Worm (Caenorhabditis elegans): ENCODE data around the gene trap-4.

Gene trap-4

ce11 chrIII:11923586-11923985 lies 3.1 kb downstream of the trap-4 start, which contains the start of gene nft-1:
Gene nft-1 (plus strand): TSS chrIII:11923886.
- TF ChIP-seq elt-3 (tag; optimal IDR thresholded peaks at IDR 0.05): no peak

- no peak for TF ChIP-seq elt-1 (tag; optimal IDR thresholded peaks at IDR 0.05)
- TF ChIP-seq R02D3.7 (tag; optimal IDR thresholded peaks at IDR 0.05): no peak
- no peak for TF ChIP-seq ceh-82 (tag; optimal IDR thresholded peaks at IDR 0.05)
- TF ChIP-seq mbf-1 (tag; optimal IDR thresholded peaks at IDR 0.05): no peak
- TF ChIP-seq lsy-2 (tag; optimal IDR thresholded peaks at IDR 0.05): no peak
- TF ChIP-seq alr-1 (tag; optimal IDR thresholded peaks at IDR 0.05): no peak
- TF ChIP-seq nhr-237 (tag; optimal IDR thresholded peaks at IDR 0.05): no peak
- no peak for TF ChIP-seq skn-1 (tag; optimal IDR thresholded peaks at IDR 0.05)
- no peak for TF ChIP-seq elt-3 (tag; optimal IDR thresholded peaks at IDR 0.05)
- no peak for TF ChIP-seq crh-2 (tag; optimal IDR thresholded peaks at IDR 0.05)
- no peak for TF ChIP-seq C34F6.9 (tag; optimal IDR thresholded peaks at IDR 0.05)
These were observed 10.4 kb downstream of the trap-4 start for ce11 chrIII:11930899-11931298.

- TF ChIP-seq mab-5 (tag; optimal IDR thresholded peaks at IDR 0.05): no peak
- TF ChIP-seq Y55F3AM.14 (GFP tag; optimal IDR thresholded peaks at IDR 0.05): no peak
- no peak for TF ChIP-seq peb-1 (tag; optimal IDR thresholded peaks at IDR 0.05)
- TF ChIP-seq aly-2 (tag; optimal IDR thresholded peaks at IDR 0.05): no peak
- TF ChIP-seq sma-9 (GFP tag; optimal IDR thresholded peaks at IDR 0.05): no peak
- TF ChIP-seq sma-9 (tag; optimal IDR thresholded peaks at IDR 0.05): no peak
These were observed 11.4 kb downstream of the trap-4 start for ce11 chrIII:11931960-11932359.

- TF ChIP-seq R02D3.7 (tag; optimal IDR thresholded peaks at IDR 0.05) (no peak), lin-11 (tag; optimal IDR thresholded peaks at IDR 0.05) (no peak)
These were observed 13.0 kb downstream of the trap-4 start, which contains the start of gene dolk-1 for ce11 chrIII:11933539-11933938. Gene dolk-1 (minus strand): TSS chrIII:11933639.

- TF ChIP-seq lsy-2 (tag; optimal IDR thresholded peaks at IDR 0.05) (peak in 1 of 2 experiments; percentile 9), nhr-21 (tag; optimal IDR thresholded peaks at IDR 0.05) (peak; percentile 8), ztf-4 (tag; optimal IDR thresholded peaks at IDR 0.05) (no peak), nhr-25 (tag; optimal IDR thresholded peaks at IDR 0.05) (no peak), nhr-77 (tag; optimal IDR thresholded peaks at IDR 0.05) (no peak), nhr-237 (tag; optimal IDR thresholded peaks at IDR 0.05) (no peak), F13H6.1 (tag; optimal IDR thresholded peaks at IDR 0.05) (peak; percentile 7), ceh-82 (tag; optimal IDR thresholded peaks at IDR 0.05) (no peak), aly-2 (tag; optimal IDR thresholded peaks at IDR 0.05) (no peak), mab-5 (tag; optimal IDR thresholded peaks at IDR 0.05) (no peak), skn-1 (tag; optimal IDR thresholded peaks at IDR 0.05) (no peak), ama-1 (optimal IDR thresholded peaks at IDR 0.05) (no peak), nhr-23 (tag; optimal IDR thresholded peaks at IDR 0.05) (no peak), unc-39 (tag; optimal IDR thresholded peaks at IDR 0.05) (no peak), C34F6.9 (tag; optimal IDR thresholded peaks at IDR 0.05) (peak; percentile 14), mdl-1 (tag; optimal IDR thresholded peaks at IDR 0.05) (peak in 1 of 2 experiments; percentile 2), sma-9 (GFP tag; optimal IDR thresholded peaks at IDR 0.05) (peak; percentile 31), sma-9 (tag; optimal IDR thresholded peaks at IDR 0.05) (no peak), ceh-16 (tag; optimal IDR thresholded peaks at IDR 0.05) (no peak), gmeb-1 (tag; optimal IDR thresholded peaks at IDR 0.05) (no peak), nhr-11 (tag; optimal IDR thresholded peaks at IDR 0.05) (no peak), Y55F3AM.14 (GFP tag; optimal IDR thresholded peaks at IDR 0.05) (peak; percentile 10), sem-4 (tag; optimal IDR thresholded peaks at IDR 0.05) (peak; percentile 30), R02D3.7 (tag; optimal IDR thresholded peaks at IDR 0.05) (no peak), lin-13 (GFP tag; optimal IDR thresholded peaks at IDR 0.05) (no peak), peb-1 (tag; optimal IDR thresholded peaks at IDR 0.05) (no peak)
These were observed 14.8 kb downstream of the trap-4 start for ce11 chrIII:11935032-11935947.

ce11 chrIII:11935948-11936280 lies 15.4 kb downstream of the trap-4 start:
- TF ChIP-seq nhr-23 (tag; optimal IDR thresholded peaks at IDR 0.05): no peak
- peak in 1 of 2 experiments; percentile 20 for TF ChIP-seq lsy-2 (tag; optimal IDR thresholded peaks at IDR 0.05)
- no peak for TF ChIP-seq Y55F3AM.14 (GFP tag; optimal IDR thresholded peaks at IDR 0.05)
- TF ChIP-seq nhr-21 (tag; optimal IDR thresholded peaks at IDR 0.05): no peak
- no peak for TF ChIP-seq ztf-4 (tag; optimal IDR thresholded peaks at IDR 0.05)
- TF ChIP-seq lin-11 (tag; optimal IDR thresholded peaks at IDR 0.05): peak; percentile 14
- TF ChIP-seq nhr-12 (tag; optimal IDR thresholded peaks at IDR 0.05): no peak
- TF ChIP-seq C34F6.9 (tag; optimal IDR thresholded peaks at IDR 0.05): peak; percentile 36
- no peak for TF ChIP-seq skn-1 (tag; optimal IDR thresholded peaks at IDR 0.05)
- no peak for TF ChIP-seq ztf-11 (tag; optimal IDR thresholded peaks at IDR 0.05)
- TF ChIP-seq alr-1 (tag; optimal IDR thresholded peaks at IDR 0.05): no peak
- TF ChIP-seq snpc-4 (tag; optimal IDR thresholded peaks at IDR 0.05): peak; percentile 11
- no peak for TF ChIP-seq elt-1 (tag; optimal IDR thresholded peaks at IDR 0.05)
- TF ChIP-seq gmeb-1 (tag; optimal IDR thresholded peaks at IDR 0.05): no peak
- TF ChIP-seq egl-27 (tag; optimal IDR thresholded peaks at IDR 0.05): no peak
- peak; percentile 9 for TF ChIP-seq crh-2 (tag; optimal IDR thresholded peaks at IDR 0.05)
- no peak for TF ChIP-seq mdl-1 (tag; optimal IDR thresholded peaks at IDR 0.05)
- no peak for TF ChIP-seq unc-39 (tag; optimal IDR thresholded peaks at IDR 0.05)
- peak; percentile 22 for TF ChIP-seq unc-55 (GFP tag; optimal IDR thresholded peaks at IDR 0.05)
- TF ChIP-seq lin-39 (tag; optimal IDR thresholded peaks at IDR 0.05): no peak
- TF ChIP-seq F13H6.1 (tag; optimal IDR thresholded peaks at IDR 0.05): peak; percentile 58
- no peak for TF ChIP-seq nhr-11 (tag; optimal IDR thresholded peaks at IDR 0.05)
- TF ChIP-seq R02D3.7 (tag; optimal IDR thresholded peaks at IDR 0.05): no peak
- TF ChIP-seq sem-4 (tag; optimal IDR thresholded peaks at IDR 0.05): peak; percentile 17

All from whole organism, L2 larva.